Fruit fly (Drosophila melanogaster): ENCODE measurements around the gene CkIIalpha-i1.

CkIIalpha-i1 gene

dm6 chr3L:15775498-15775897 lies 41.3 kb upstream of the CkIIalpha-i1 start (continued):
- TF ChIP-seq oc (tag; optimal IDR thresholded peaks at IDR 0.05) (no peak), CG8359 (GFP tag; optimal IDR thresholded peaks at IDR 0.05; ENCODE audit: borderline replicate concordance) (peak; percentile 1), CG7372 (GFP tag; IDR thresholded peaks at IDR 0.05) (no peak), Meics (GFP tag; optimal IDR thresholded peaks at IDR 0.05) (no peak), CG10147 (GFP tag; optimal IDR thresholded peaks at IDR 0.05) (peak; percentile 1), odd (GFP tag; optimal IDR thresholded peaks at IDR 0.05) (peak; percentile 11), CG10979 (tag; optimal IDR thresholded peaks at IDR 0.05) (peak; percentile 65), stwl (tag; optimal IDR thresholded peaks at IDR 0.05) (no peak), cg (GFP tag; optimal IDR thresholded peaks at IDR 0.05) (no peak), Fer1 (GFP tag; optimal IDR thresholded peaks at IDR 0.05) (peak; percentile 13), trem (tag; optimal IDR thresholded peaks at IDR 0.05) (peak; percentile 12), gro (GFP tag; optimal IDR thresholded peaks at IDR 0.05) (no peak), sug (tag; optimal IDR thresholded peaks at IDR 0.05) (no peak), CG31441 (GFP tag; IDR thresholded peaks at IDR 0.05) (no peak), CoRest (tag; optimal IDR thresholded peaks at IDR 0.05) (peak; percentile 23), CG1024 (GFP tag; IDR thresholded peaks at IDR 0.05) (no peak), pum (GFP tag; optimal IDR thresholded peaks at IDR 0.05) (no peak), nmo (GFP tag; optimal IDR thresholded peaks at IDR 0.05) (peak; percentile 50), CG15514 (GFP tag; optimal IDR thresholded peaks at IDR 0.05) (no peak), wor (GFP tag; IDR thresholded peaks at IDR 0.05) (no peak), tio (GFP tag; optimal IDR thresholded peaks at IDR 0.05) (peak; percentile 5), CG13624 (GFP tag; optimal IDR thresholded peaks at IDR 0.05) (no peak), Lhr (GFP tag; optimal IDR thresholded peaks at IDR 0.05) (no peak), Ets97D (GFP tag; optimal IDR thresholded peaks at IDR 0.05) (no peak), cas (GFP tag; IDR thresholded peaks at IDR 0.05) (no peak), CG4820 (GFP tag; optimal IDR thresholded peaks at IDR 0.05) (peak; percentile 5), CG10366 (GFP tag; IDR thresholded peaks at IDR 0.05) (no peak), vnd (GFP tag; IDR thresholded peaks at IDR 0.05; ENCODE audit: partially characterized antibody) (no peak), repo (GFP tag; optimal IDR thresholded peaks at IDR 0.05) (no peak), Bteb2 (GFP tag; optimal IDR thresholded peaks at IDR 0.05) (no peak), ash1 (GFP tag; optimal IDR thresholded peaks at IDR 0.05) (no peak), Max (GFP tag; optimal IDR thresholded peaks at IDR 0.05) (peak; percentile 2), CG18262 (tag; optimal IDR thresholded peaks at IDR 0.05) (peak; percentile 52), CG17361 (GFP tag; IDR thresholded peaks at IDR 0.05) (peak; percentile 65; the same call in 2 of the 3 replicates), CG4404 (GFP tag; IDR thresholded peaks at IDR 0.05) (no peak), CG7839 (tag; optimal IDR thresholded peaks at IDR 0.05) (peak; percentile 48), BEAF-32 (GFP tag; optimal IDR thresholded peaks at IDR 0.05) (no peak), CG3163 (GFP tag; optimal IDR thresholded peaks at IDR 0.05) (no peak), ERR (GFP tag; optimal IDR thresholded peaks at IDR 0.05) (no peak), CG11247 (GFP tag; IDR thresholded peaks at IDR 0.05) (no peak), CG9609 (GFP tag; optimal IDR thresholded peaks at IDR 0.05) (no peak), nerfin-1 (tag; optimal IDR thresholded peaks at IDR 0.05) (no peak), slbo (GFP tag; IDR thresholded peaks at IDR 0.05) (no peak), CG6765 (GFP tag; optimal IDR thresholded peaks at IDR 0.05) (no peak), CG30403 (GFP tag; optimal IDR thresholded peaks at IDR 0.05) (peak; percentile 15), Atf6 (GFP tag; IDR thresholded peaks at IDR 0.05) (no peak), Dbx (GFP tag; IDR thresholded peaks at IDR 0.05) (no peak), da (GFP tag; optimal IDR thresholded peaks at IDR 0.05) (no peak), CG18619 (GFP tag; optimal IDR thresholded peaks at IDR 0.05) (no peak), CG9932 (GFP tag; IDR thresholded peaks at IDR 0.05) (no peak), Side (GFP tag; optimal IDR thresholded peaks at IDR 0.05) (no peak), CG7963 (GFP tag; IDR thresholded peaks at IDR 0.05; ENCODE audit: partially characterized antibody) (no peak)
